Worm (Caenorhabditis elegans): ENCODE measurements around the gene R12B2.8.

Gene R12B2.8

ce11 chrIII:5871760-5872159 is 48.0 kb downstream of the R12B2.8 start, which contains the start of the genes F01F1.11 and F01F1.3 (continued):
- TF ChIP-seq cebp-1 (GFP tag; IDR thresholded peaks at IDR 0.05) (no peak), cebp-1 (tag; optimal IDR thresholded peaks at IDR 0.05) (peak; percentile 37), rpc-1 (optimal IDR thresholded peaks at IDR 0.05) (no peak), rpc-1 (tag; optimal IDR thresholded peaks at IDR 0.05) (no peak), lin-26 (GFP tag; IDR thresholded peaks at IDR 0.05) (no peak), ztf-3 (GFP tag; optimal IDR thresholded peaks at IDR 0.05) (no peak), ekl-4 (GFP tag; IDR thresholded peaks at IDR 0.05) (peak; percentile 45; the same call in 1 of the 2 replicates), ZK185.1 (tag; optimal IDR thresholded peaks at IDR 0.05; ENCODE audit: poor library complexity, severe bottlenecking) (peak; percentile 78), tbp1 (GFP tag; optimal IDR thresholded peaks at IDR 0.05) (peak; percentile 8), him-1 (tag; optimal IDR thresholded peaks at IDR 0.05) (peak; percentile 31), Y56A3A.18 (GFP tag; IDR thresholded peaks at IDR 0.05) (no peak), gei-17 (GFP tag; optimal IDR thresholded peaks at IDR 0.05) (no peak), ama-1 (optimal IDR thresholded peaks at IDR 0.05) (no peak), ama-1 (GFP tag; optimal IDR thresholded peaks at IDR 0.05) (no peak), madf-8 (GFP tag; conservative IDR thresholded peaks at IDR 0.05) (0 out of 2 replicates have a peak, but pooled peaks have one; percentile 25), egrh-3 (GFP tag; IDR thresholded peaks at IDR 0.05) (no peak), F57A8.1 (GFP tag; optimal IDR thresholded peaks at IDR 0.05) (no peak), dpff-1 (tag; optimal IDR thresholded peaks at IDR 0.05) (no peak), nhr-90 (tag; optimal IDR thresholded peaks at IDR 0.05) (no peak), efl-1 (GFP tag; optimal IDR thresholded peaks at IDR 0.05) (peak; percentile 80), snpc-4 (GFP tag; optimal IDR thresholded peaks at IDR 0.05) (no peak), snpc-4 (tag; optimal IDR thresholded peaks at IDR 0.05) (peak in 2 of 4 experiments; percentile 13 to 17), B0019.2 (GFP tag; conservative IDR thresholded peaks at IDR 0.05) (0 out of 2 replicates have a peak, but pooled peaks have one; percentile 15), lin-54 (GFP tag; optimal IDR thresholded peaks at IDR 0.05) (peak; percentile 94), repo-1 (tag; optimal IDR thresholded peaks at IDR 0.05) (no peak), sptf-2 (GFP tag; optimal IDR thresholded peaks at IDR 0.05) (no peak), egl-18 (GFP tag; IDR thresholded peaks at IDR 0.05) (no peak), nhr-27 (tag; optimal IDR thresholded peaks at IDR 0.05) (no peak), bed-1 (GFP tag; IDR thresholded peaks at IDR 0.05) (no peak), nhr-120 (GFP tag; IDR thresholded peaks at IDR 0.05) (no peak), snpc-1.1 (tag; optimal IDR thresholded peaks at IDR 0.05; ENCODE audit: insufficient read depth) (no peak), ztf-25 (GFP tag; IDR thresholded peaks at IDR 0.05) (no peak), unc-62 (GFP tag; optimal IDR thresholded peaks at IDR 0.05) (no peak), snpc-1.3 (tag; optimal IDR thresholded peaks at IDR 0.05; ENCODE audit: insufficient read depth) (peak; percentile 28), nfya-2 (GFP tag; IDR thresholded peaks at IDR 0.05) (no peak), akir-1 (GFP tag; optimal IDR thresholded peaks at IDR 0.05) (no peak), unc-130 (GFP tag; optimal IDR thresholded peaks at IDR 0.05) (peak; percentile 91), pbrm-1 (GFP tag; IDR thresholded peaks at IDR 0.05) (peak; percentile 57; the same call in 1 of the 2 replicates), hlh-12 (tag; optimal IDR thresholded peaks at IDR 0.05) (no peak), F37B4.10 (GFP tag; IDR thresholded peaks at IDR 0.05) (no peak), zim-3 (tag; optimal IDR thresholded peaks at IDR 0.05) (no peak), zfh-2 (GFP tag; conservative IDR thresholded peaks at IDR 0.05) (no peak), attf-5 (GFP tag; optimal IDR thresholded peaks at IDR 0.05) (peak; percentile 5), rcor-1 (GFP tag; IDR thresholded peaks at IDR 0.05) (no peak; the same call in 1 of the 2 replicates), ccch-3 (GFP tag; optimal IDR thresholded peaks at IDR 0.05) (peak; percentile 54), dpl-1 (GFP tag; optimal IDR thresholded peaks at IDR 0.05) (peak; percentile 81), F23B12.7 (tag; optimal IDR thresholded peaks at IDR 0.05; ENCODE audit: insufficient read depth) (no peak), lsl-1 (GFP tag; optimal IDR thresholded peaks at IDR 0.05) (peak; percentile 61), xnd-1 (tag; optimal IDR thresholded peaks at IDR 0.05) (no peak), ceh-100 (GFP tag; IDR thresholded peaks at IDR 0.05) (peak; percentile 36; the same call in 1 of the 2 replicates)

Measured in whole organism, young adult.